Fruit fly (Drosophila melanogaster): ENCODE measurements around the gene Tom70.

DNA sequence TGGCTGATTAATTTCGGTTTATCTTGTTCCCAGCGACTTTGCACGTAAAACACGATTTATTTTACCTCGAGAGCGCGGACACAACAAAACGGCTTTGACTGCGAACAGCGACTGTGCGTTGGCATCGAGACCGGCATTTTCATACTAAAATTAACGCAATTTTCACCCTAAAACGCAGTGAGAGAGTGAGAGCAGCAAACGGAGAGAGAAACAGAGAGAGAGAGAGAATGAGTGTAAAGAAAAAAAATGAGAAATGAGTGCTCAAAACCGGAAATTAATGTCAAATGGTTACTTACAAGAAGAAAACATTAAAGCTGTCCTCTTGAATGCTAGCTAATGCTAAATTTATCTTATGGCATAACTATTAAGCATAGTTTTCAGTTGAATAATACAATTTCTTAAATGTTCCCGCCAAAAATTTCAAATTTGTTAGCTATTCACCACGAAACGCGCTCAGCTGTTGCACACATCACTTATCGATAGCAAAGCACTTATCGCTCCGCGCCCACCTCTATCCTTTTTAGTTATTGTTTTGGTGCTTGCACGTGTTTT, 17.6 kb upstream of the Tom70 start, which contains the start of the genes JhI-21, RpL7-like and CG34164:
- TF ChIP-seq CG8478 (optimal IDR thresholded peaks at IDR 0.05) (no peak), CTCF (optimal IDR thresholded peaks at IDR 0.05) (no peak)

Data from S2 (cell line).